Worm (Caenorhabditis elegans): ENCODE data around the gene B0454.26.

Gene B0454.26

ce11 chrII:2987122-2987556, 51.2 kb downstream of the B0454.26 start:
- no peak for TF ChIP-seq madf-2 (tag; optimal IDR thresholded peaks at IDR 0.05)
- no peak for TF ChIP-seq hlh-13 (GFP tag; optimal IDR thresholded peaks at IDR 0.05)
- no peak for TF ChIP-seq K09A11.1 (tag; optimal IDR thresholded peaks at IDR 0.05; ENCODE audit: insufficient read depth)
- no peak for TF ChIP-seq ceh-9 (tag; optimal IDR thresholded peaks at IDR 0.05)
- no peak for TF ChIP-seq tbx-7 (tag; optimal IDR thresholded peaks at IDR 0.05)
- TF ChIP-seq Y22D7AL.16 (tag; optimal IDR thresholded peaks at IDR 0.05) = no peak
- TF ChIP-seq C08G9.2 (tag; optimal IDR thresholded peaks at IDR 0.05) = no peak
- TF ChIP-seq unc-42 (tag; optimal IDR thresholded peaks at IDR 0.05) = no peak
- TF ChIP-seq hlh-15 (tag; optimal IDR thresholded peaks at IDR 0.05) = no peak
- TF ChIP-seq C38D4.7 (GFP tag; optimal IDR thresholded peaks at IDR 0.05) = no peak
- TF ChIP-seq ceh-24 (tag; optimal IDR thresholded peaks at IDR 0.05) = no peak
